Worm (Caenorhabditis elegans): ENCODE data around the gene ZC404.16.

ZC404.16 gene

DNA sequence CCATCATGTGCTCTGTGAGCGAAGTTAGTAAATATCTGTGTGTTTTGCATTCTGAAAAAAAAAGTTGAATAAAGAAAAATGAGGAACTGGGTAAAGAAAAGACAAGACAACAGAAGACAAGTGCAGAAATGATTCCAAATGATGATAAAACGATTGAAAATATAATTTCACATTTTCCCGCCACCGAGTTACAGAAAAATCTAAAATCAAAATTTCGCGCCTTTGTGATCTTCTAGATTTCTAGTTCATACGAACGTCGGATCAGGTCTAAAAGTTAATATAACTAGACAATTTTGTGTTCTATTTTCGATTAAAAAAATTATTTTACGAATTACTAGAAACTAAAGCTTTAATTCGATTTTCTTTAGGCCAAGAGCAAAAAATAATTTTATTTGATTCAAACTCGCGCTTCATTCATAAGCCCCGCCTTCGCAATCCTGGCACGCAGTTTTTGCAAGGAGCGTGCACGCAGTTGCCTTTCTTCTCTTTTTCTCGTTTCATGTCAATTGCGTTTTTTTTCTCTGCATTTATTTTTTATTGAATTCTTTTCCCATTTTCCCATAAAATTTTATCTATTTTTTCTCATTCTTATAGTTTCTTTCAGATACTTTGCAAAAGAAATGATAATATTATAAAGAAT lies 11.3 kb upstream of the ZC404.16 start, which contains the start of the genes spn-4 and spe-39 (continued):
- TF ChIP-seq egl-13 (tag; optimal IDR thresholded peaks at IDR 0.05) (peak; percentile 69), unc-62 (GFP tag; optimal IDR thresholded peaks at IDR 0.05) (no peak), swsn-7 (tag; optimal IDR thresholded peaks at IDR 0.05) (peak; percentile 81)

ce11 chrV:6783044-6783625 lies 9.5 kb upstream of the ZC404.16 start:
- TF ChIP-seq pax-3 (tag; optimal IDR thresholded peaks at IDR 0.05) (no peak), efl-1 (optimal IDR thresholded peaks at IDR 0.05) (no peak), efl-1 (GFP tag; optimal IDR thresholded peaks at IDR 0.05 in 1 of 2) (peak in 1 of 2 experiments; percentile 60)

DNA sequence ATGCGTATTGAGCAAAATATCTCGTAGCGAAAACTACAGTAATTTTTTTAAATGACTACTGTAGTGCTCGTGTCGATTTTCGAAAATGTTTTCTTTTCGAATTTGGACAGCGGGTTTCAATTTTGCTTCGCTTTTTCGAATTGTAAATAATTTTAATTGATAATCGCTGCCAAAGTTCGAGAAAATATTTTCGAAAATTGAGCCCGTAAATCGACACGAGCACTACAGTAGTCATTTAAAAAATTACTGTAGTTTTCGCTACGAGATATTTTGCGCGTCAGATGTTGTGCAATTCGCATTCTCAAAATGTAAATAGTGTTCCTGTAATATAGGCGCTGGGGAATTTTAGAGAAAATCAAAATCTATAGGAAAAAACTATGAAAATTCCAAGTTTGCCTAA lies 8.6 kb upstream of the ZC404.16 start:
- TF ChIP-seq nhr-47 (tag; optimal IDR thresholded peaks at IDR 0.05) (no peak), swsn-7 (tag; optimal IDR thresholded peaks at IDR 0.05) (no peak), Y116A8C.19 (tag; optimal IDR thresholded peaks at IDR 0.05; ENCODE audit: borderline replicate concordance) (no peak), irx-1 (tag; optimal IDR thresholded peaks at IDR 0.05) (no peak), fkh-10 (GFP tag; optimal IDR thresholded peaks at IDR 0.05) (no peak), nhr-11 (tag; optimal IDR thresholded peaks at IDR 0.05) (no peak)

- TF ChIP-seq fkh-8 (tag; optimal IDR thresholded peaks at IDR 0.05) (peak; percentile 48), nhr-71 (tag; optimal IDR thresholded peaks at IDR 0.05) (peak; percentile 54), hlh-4 (tag; optimal IDR thresholded peaks at IDR 0.05) (peak; percentile 62), ceh-90 (tag; optimal IDR thresholded peaks at IDR 0.05) (no peak), nhr-47 (tag; optimal IDR thresholded peaks at IDR 0.05) (peak; percentile 33)
Observed at ce11 chrV:6780676-6781075, 7.0 kb upstream of the ZC404.16 start.

ce11 chrV:6780166-6780565 lies 6.5 kb upstream of the ZC404.16 start, which contains the start of gene ZC404.15:
Gene ZC404.15, plus strand, starts transcription at chrV:6780466.
- no peak for TF ChIP-seq snu-23 (GFP tag; optimal IDR thresholded peaks at IDR 0.05)
- TF ChIP-seq efl-1 (optimal IDR thresholded peaks at IDR 0.05), result no peak
- TF ChIP-seq efl-1 (GFP tag; optimal IDR thresholded peaks at IDR 0.05 in 1 of 2), result no peak
- TF ChIP-seq hlh-17 (GFP tag; optimal IDR thresholded peaks at IDR 0.05; ENCODE audit: borderline replicate concordance), result no peak
- no peak for TF ChIP-seq egl-13 (tag; optimal IDR thresholded peaks at IDR 0.05)
- TF ChIP-seq lin-39 (tag; optimal IDR thresholded peaks at IDR 0.05), result no peak

- no peak for TF ChIP-seq skn-1 (tag; optimal IDR thresholded peaks at IDR 0.05)
- no peak for TF ChIP-seq efl-1 (optimal IDR thresholded peaks at IDR 0.05)
- TF ChIP-seq efl-1 (GFP tag; optimal IDR thresholded peaks at IDR 0.05 in 1 of 2), result no peak
- TF ChIP-seq hpl-2 (GFP tag; optimal IDR thresholded peaks at IDR 0.05), result no peak
- no peak for TF ChIP-seq ceh-8 (GFP tag; optimal IDR thresholded peaks at IDR 0.05)
- TF ChIP-seq mep-1 (tag; optimal IDR thresholded peaks at IDR 0.05), result no peak
- no peak for TF ChIP-seq ets-5 (GFP tag; IDR thresholded peaks at IDR 0.05)
- TF ChIP-seq unc-86 (tag; optimal IDR thresholded peaks at IDR 0.05), result no peak
- no peak for TF ChIP-seq pag-3 (tag; optimal IDR thresholded peaks at IDR 0.05; ENCODE audit: borderline replicate concordance, insufficient read depth)
- TF ChIP-seq sup-37 (GFP tag; optimal IDR thresholded peaks at IDR 0.05), result no peak
- TF ChIP-seq lin-13 (GFP tag; optimal IDR thresholded peaks at IDR 0.05), result no peak
- TF ChIP-seq C16A3.4 (tag; optimal IDR thresholded peaks at IDR 0.05), result no peak
- no peak for TF ChIP-seq nhr-76 (tag; optimal IDR thresholded peaks at IDR 0.05)
- peak; percentile 36 for TF ChIP-seq nhr-11 (tag; optimal IDR thresholded peaks at IDR 0.05)
- TF ChIP-seq mab-9 (GFP tag; IDR thresholded peaks at IDR 0.05), result no peak
- no peak for TF ChIP-seq elt-2 (tag; optimal IDR thresholded peaks at IDR 0.05)
- TF ChIP-seq lin-15B (tag; optimal IDR thresholded peaks at IDR 0.05), result no peak
- TF ChIP-seq fkh-8 (tag; optimal IDR thresholded peaks at IDR 0.05), result peak; percentile 67
- no peak for TF ChIP-seq nhr-90 (tag; optimal IDR thresholded peaks at IDR 0.05; ENCODE audit: poor library complexity)
- TF ChIP-seq pax-3 (tag; optimal IDR thresholded peaks at IDR 0.05), result no peak
- no peak for TF ChIP-seq ces-1 (GFP tag; optimal IDR thresholded peaks at IDR 0.05)
- TF ChIP-seq C04F5.9 (tag; optimal IDR thresholded peaks at IDR 0.05), result no peak
- TF ChIP-seq nhr-85 (tag), result no peak
- TF ChIP-seq ceh-63 (GFP tag; optimal IDR thresholded peaks at IDR 0.05), result no peak
- TF ChIP-seq alr-1 (tag; optimal IDR thresholded peaks at IDR 0.05; ENCODE audit: borderline replicate concordance), result no peak
- peak; percentile 89 for TF ChIP-seq hlh-4 (tag; optimal IDR thresholded peaks at IDR 0.05)
- TF ChIP-seq F16B12.6 (tag; optimal IDR thresholded peaks at IDR 0.05), result no peak
- no peak for TF ChIP-seq lsy-2 (tag; optimal IDR thresholded peaks at IDR 0.05)
- TF ChIP-seq nhr-47 (tag; optimal IDR thresholded peaks at IDR 0.05), result peak; percentile 15
Observed at ce11 chrV:6778457-6778856, 4.8 kb upstream of the ZC404.16 start.

All from whole organism, L1 larva.